Fruit fly (Drosophila melanogaster) whole organism, embryonic: ENCODE measurements around the gene Cad99C.

Experiments
- B-H2 ChIP-seq: fragments of 200-800 bp; sonication (Bioruptor generic); optimal IDR thresholded peaks from 2 replicates; lab custom pipeline; 2018; ENCODE audit warnings: missing biosample characterization, mild to moderate bottlenecking, missing genetic modification characterization
- BEAF-32 ChIP-seq: fragments of 200-800 bp; sonication (Bioruptor generic); optimal IDR thresholded peaks from 3 replicates; lab custom pipeline; 2017; ENCODE audit warnings: missing biosample characterization, missing genetic modification characterization, mild to moderate bottlenecking, moderate library complexity, missing genetic modification reagents
- Blimp-1 ChIP-seq: fragments of 200-800 bp; sonication (Bioruptor generic); optimal IDR thresholded peaks from 3 replicates; lab custom pipeline; 2018; ENCODE audit warnings: missing biosample characterization, missing genetic modification characterization, mild to moderate bottlenecking, moderate library complexity, missing genetic modification reagents
- CG10959 ChIP-seq: fragments of 200-800 bp; sonication (Bioruptor generic); IDR thresholded peaks from 2 replicates; pipeline ENCODE4 v1.3.6; 2022; ENCODE audit warnings: missing biosample characterization, missing genetic modification characterization
- CG10979 ChIP-seq: fragments of 200-800 bp; sonication (Bioruptor generic); optimal IDR thresholded peaks from 2 replicates; lab custom pipeline; 2018; ENCODE audit warnings: missing biosample characterization, mild to moderate bottlenecking, missing genetic modification characterization, moderate library complexity
- CG11456 ChIP-seq: fragments of 200-800 bp; sonication (Bioruptor generic); IDR thresholded peaks from 3 replicates; pipeline ENCODE4 v1.3.6; 2022; ENCODE audit warnings: missing biosample characterization, missing genetic modification characterization
- CG12236 ChIP-seq: fragments of 200-800 bp; sonication (Bioruptor generic); optimal IDR thresholded peaks from 2 replicates; lab custom pipeline; 2016; ENCODE audit warnings: missing biosample characterization, missing genetic modification characterization
- CG12942 ChIP-seq: fragments of 200-800 bp; sonication (Bioruptor generic); optimal IDR thresholded peaks from 3 replicates; lab custom pipeline; 2016; ENCODE audit warnings: missing biosample characterization, missing genetic modification characterization
- CG14710 ChIP-seq: fragments of 200-800 bp; sonication (Bioruptor generic); optimal IDR thresholded peaks from 3 replicates; lab custom pipeline; 2019; ENCODE audit warnings: missing biosample characterization, mild to moderate bottlenecking, missing genetic modification characterization, moderate library complexity
- CG18011 ChIP-seq: fragments of 200-800 bp; sonication (Bioruptor generic); optimal IDR thresholded peaks from 2 replicates; lab custom pipeline; 2017; ENCODE audit warnings: missing biosample characterization, missing genetic modification characterization, mild to moderate bottlenecking, moderate library complexity, missing genotype
- CG32767 ChIP-seq: fragments of 200-800 bp; sonication (Bioruptor generic); IDR thresholded peaks from 2 replicates; pipeline ENCODE4 v1.3.6; 2022; ENCODE audit warnings: missing biosample characterization, missing genetic modification characterization
- CG43689 ChIP-seq: fragments of 200-800 bp; sonication (Bioruptor generic); IDR thresholded peaks from 2 replicates; pipeline ENCODE4 v1.3.6; 2022; ENCODE audit warnings: missing biosample characterization, missing genetic modification characterization
- CG6765 ChIP-seq: fragments of 200-800 bp; sonication (Bioruptor generic); optimal IDR thresholded peaks from 3 replicates; lab custom pipeline; 2017; ENCODE audit warnings: missing biosample characterization, mild to moderate bottlenecking, missing genetic modification characterization
- CG6813 ChIP-seq: fragments of 200-800 bp; sonication (Bioruptor generic); optimal IDR thresholded peaks from 2 replicates; lab custom pipeline; 2017; ENCODE audit warnings: missing biosample characterization, missing genetic modification characterization, mild to moderate bottlenecking, moderate library complexity, missing genetic modification reagents
- CG6854 ChIP-seq: fragments of 200-800 bp; sonication (Bioruptor generic); optimal IDR thresholded peaks from 3 replicates; lab custom pipeline; 2017; ENCODE audit warnings: missing biosample characterization, mild to moderate bottlenecking, missing genetic modification characterization
- CG8388 ChIP-seq: fragments of 200-800 bp; sonication (Bioruptor generic); optimal IDR thresholded peaks from 2 replicates; lab custom pipeline; 2019; ENCODE audit warnings: missing biosample characterization, mild to moderate bottlenecking, missing genetic modification characterization, moderate library complexity
- CG9876 ChIP-seq: fragments of 200-800 bp; sonication (Bioruptor generic); optimal IDR thresholded peaks from 2 replicates; lab custom pipeline; 2016; ENCODE audit warnings: missing biosample characterization, missing genetic modification characterization
- CoRest ChIP-seq: fragments of 200-800 bp; sonication (Bioruptor generic); optimal IDR thresholded peaks from 3 replicates; lab custom pipeline; 2018; ENCODE audit warnings: missing biosample characterization, mild to moderate bottlenecking, missing genetic modification characterization, moderate library complexity
- Dip2 ChIP-seq: fragments of 200-800 bp; sonication (Bioruptor generic); IDR thresholded peaks from 2 replicates; pipeline ENCODE4 v1.3.6; 2022; ENCODE audit warnings: missing biosample characterization, missing genetic modification characterization
- H15 ChIP-seq: fragments of 200-800 bp; sonication (Bioruptor generic); IDR thresholded peaks from 3 replicates; pipeline ENCODE4 v1.3.6; 2022; ENCODE audit warnings: missing biosample characterization, missing genetic modification characterization
- HLH4C ChIP-seq: fragments of 200-800 bp; sonication (Bioruptor generic); IDR thresholded peaks from 3 replicates; pipeline ENCODE4 v1.3.6; 2022; ENCODE audit warnings: missing biosample characterization, missing genetic modification characterization; ENCODE audit not compliant: partially characterized antibody
- HmgZ ChIP-seq: fragments of 200-800 bp; sonication (Bioruptor generic); optimal IDR thresholded peaks from 2 replicates; lab custom pipeline; 2018; ENCODE audit warnings: missing biosample characterization, mild to moderate bottlenecking, missing genetic modification characterization
- Hr3 ChIP-seq: fragments of 200-800 bp; sonication (Bioruptor generic); optimal IDR thresholded peaks from 3 replicates; lab custom pipeline; 2016; ENCODE audit warnings: missing biosample characterization, missing genetic modification characterization
- Hr78 ChIP-seq, 2 experiments: fragments of 200-800 bp in 1 of 2; fragments of >200 bp in 1 of 2; sonication (Bioruptor generic) in 1 of 2; optimal IDR thresholded peaks; 2 replicates each; lab custom pipeline; 2017 to 2019; ENCODE audit warnings: missing biosample characterization in 2 of 2, missing genetic modification characterization in 2 of 2, mild to moderate bottlenecking in 1 of 2, moderate library complexity in 1 of 2
- NfI ChIP-seq: fragments of 200-800 bp; sonication (Bioruptor generic); optimal IDR thresholded peaks from 3 replicates; lab custom pipeline; 2018; ENCODE audit warnings: missing biosample characterization, mild to moderate bottlenecking, missing genetic modification characterization, moderate library complexity
- Oli ChIP-seq: fragments of 200-800 bp; sonication (Bioruptor generic); optimal IDR thresholded peaks from 2 replicates; lab custom pipeline; 2018; ENCODE audit warnings: missing biosample characterization, mild to moderate bottlenecking, missing genetic modification characterization, moderate library complexity
- Poxn ChIP-seq: fragments of 200-800 bp; sonication (Bioruptor generic); IDR thresholded peaks from 2 replicates; pipeline ENCODE4 v1.3.6; 2022; ENCODE audit warnings: missing biosample characterization, missing genetic modification characterization
- bcd ChIP-seq: fragments of 200-800 bp; sonication (Bioruptor generic); optimal IDR thresholded peaks from 2 replicates; lab custom pipeline; 2017; ENCODE audit warnings: missing biosample characterization, mild to moderate bottlenecking, missing genetic modification characterization
- btn ChIP-seq: fragments of 200-800 bp; sonication (Bioruptor generic); optimal IDR thresholded peaks from 2 replicates; lab custom pipeline; 2016; ENCODE audit warnings: missing biosample characterization, missing genetic modification characterization
- ci ChIP-seq: fragments of 200-800 bp; sonication (Bioruptor generic); IDR thresholded peaks from 3 replicates; pipeline ENCODE4 v1.3.6; 2022; ENCODE audit warnings: missing biosample characterization, missing genetic modification characterization
- disco-r ChIP-seq: fragments of 200-800 bp; sonication (Bioruptor generic); optimal IDR thresholded peaks from 2 replicates; lab custom pipeline; 2016; ENCODE audit warnings: missing biosample characterization, missing genetic modification characterization
- esg ChIP-seq: fragments of 200-800 bp; sonication (Bioruptor generic); conservative IDR thresholded peaks from 2 replicates; pipeline ENCODE4 v1.3.6; 2022; ENCODE audit warnings: missing biosample characterization, missing genetic modification characterization
- fd3F ChIP-seq: fragments of 200-800 bp; sonication (Bioruptor generic); optimal IDR thresholded peaks from 2 replicates; lab custom pipeline; 2018; ENCODE audit warnings: missing biosample characterization, mild to moderate bottlenecking, missing genetic modification characterization, moderate library complexity
- hkb ChIP-seq, 2 experiments: fragments of 200-800 bp in 1 of 2; fragments of >200 bp in 1 of 2; sonication (Bioruptor generic) in 1 of 2; IDR thresholded peaks in 1 of 2; optimal IDR thresholded peaks in 1 of 2; 2 replicates each; pipeline versions ENCODE4 v1.3.6 to Lab custom; 2017 to 2022; ENCODE audit warnings: missing biosample characterization in 1 of 2, missing genetic modification characterization in 1 of 2
- insv ChIP-seq, 2 experiments: fragments of 200-800 bp; sonication (Bioruptor generic); optimal IDR thresholded peaks; 3 replicates each; lab custom pipeline; 2016 to 2018; ENCODE audit warnings: missing biosample characterization in 2 of 2, missing genetic modification characterization in 2 of 2
- otp ChIP-seq: fragments of 200-800 bp; sonication (Bioruptor generic); IDR thresholded peaks from 3 replicates; pipeline ENCODE4, ENCODE4 v1.3.6; 2022; ENCODE audit warnings: missing biosample characterization, missing genetic modification characterization
- p53 ChIP-seq: fragments of 200-800 bp; sonication (Bioruptor generic); optimal IDR thresholded peaks from 2 replicates; lab custom pipeline; 2016; ENCODE audit warnings: missing biosample characterization, missing genetic modification characterization
- pan ChIP-seq, 4 experiments: fragments of >200 bp in 3 of 4; fragments of 200-800 bp in 1 of 4; sonication (Bioruptor generic) in 1 of 4; optimal IDR thresholded peaks in 3 of 4; IDR thresholded peaks in 1 of 4; 2 replicates each; pipeline versions ENCODE4 v1.3.6 to Lab custom; 2017 to 2022; ENCODE audit warnings: missing biosample characterization in 2 of 4, missing genetic modification characterization in 2 of 4, mixed read lengths in 1 of 4
- pnt ChIP-seq: fragments of 200-800 bp; sonication (Bioruptor generic); optimal IDR thresholded peaks from 3 replicates; lab custom pipeline; 2016; ENCODE audit warnings: missing biosample characterization, missing genetic modification characterization
- pros ChIP-seq: fragments of 200-800 bp; sonication (Bioruptor generic); optimal IDR thresholded peaks from 3 replicates; lab custom pipeline; 2019; ENCODE audit warnings: missing biosample characterization, mild to moderate bottlenecking, missing genetic modification characterization, moderate library complexity
- pum ChIP-seq: fragments of 200-800 bp; sonication (Bioruptor generic); optimal IDR thresholded peaks from 2 replicates; lab custom pipeline; 2016; ENCODE audit warnings: missing biosample characterization, missing genetic modification characterization
- so ChIP-seq: fragments of 200-800 bp; sonication (Bioruptor generic); IDR thresholded peaks from 3 replicates; pipeline ENCODE4 v1.3.6; 2022; ENCODE audit warnings: missing biosample characterization, missing genetic modification characterization
- tap ChIP-seq: fragments of 200-800 bp; optimal IDR thresholded peaks from 3 replicates; lab custom pipeline; 2019; ENCODE audit warnings: missing biosample characterization, mild to moderate bottlenecking, missing genetic modification characterization, moderate library complexity
- tgo ChIP-seq: fragments of 200-800 bp; sonication (Bioruptor generic); IDR thresholded peaks from 3 replicates; pipeline ENCODE4 v1.3.6; 2022; ENCODE audit warnings: missing biosample characterization, missing genetic modification characterization
- tio ChIP-seq: fragments of 200-800 bp; sonication (Bioruptor generic); optimal IDR thresholded peaks from 2 replicates; lab custom pipeline; 2017; ENCODE audit warnings: missing biosample characterization, missing genetic modification characterization, inconsistent platforms
- trh ChIP-seq: fragments of 200-800 bp; sonication (Bioruptor generic); optimal IDR thresholded peaks from 2 replicates; lab custom pipeline; 2016; ENCODE audit warnings: missing biosample characterization, missing genetic modification characterization
- wek ChIP-seq: fragments of 200-800 bp; sonication (Bioruptor generic); optimal IDR thresholded peaks from 3 replicates; lab custom pipeline; 2018; ENCODE audit warnings: missing biosample characterization, mild to moderate bottlenecking, missing genetic modification characterization, moderate library complexity
- zen ChIP-seq: fragments of 200-800 bp; sonication (Bioruptor generic); optimal IDR thresholded peaks from 3 replicates; lab custom pipeline; 2018; ENCODE audit warnings: missing biosample characterization, mild to moderate bottlenecking, missing genetic modification characterization, moderate library complexity

The Cad99C gene

dm6 chr3R:29802753-29803313 lies 38.6 kb upstream of the Cad99C start, which contains the start of the genes Etfb and CG7789 (continued):
- TF ChIP-seq p53 (no peak), CG9876 (GFP tag; lab: Kevin White, UChicago) (peak; percentile 37), H15 (GFP tag; lab: Robert Waterston, UW) (peak; percentile 61; the same call in 2 of the 3 replicates), tgo (GFP tag; lab: Robert Waterston, UW) (peak; percentile 66), Hr3 (peak; percentile 74), so (GFP tag; lab: Robert Waterston, UW) (0 out of 3 replicates have a peak, but pooled peaks have one; percentile 8), fd3F (GFP tag; lab: Kevin White, UChicago) (peak; percentile 63), insv (GFP tag; optimal IDR thresholded peaks at IDR 0.05; lab: Kevin White, UChicago) (peak in 1 of 2 experiments; percentile 61), BEAF-32 (GFP tag; lab: Kevin White, UChicago) (peak; percentile 92), ci (GFP tag; lab: Robert Waterston, UW) (peak; percentile 88), CG12236 (GFP tag; lab: Kevin White, UChicago) (peak; percentile 34), disco-r (peak; percentile 44), HLH4C (GFP tag; lab: Robert Waterston, UW) (peak; percentile 65), CG6854 (GFP tag; lab: Kevin White, UChicago) (peak; percentile 0), CG10959 (GFP tag; lab: Robert Waterston, UW) (no peak), esg (GFP tag; lab: Robert Waterston, UW) (peak; percentile 55; the same call in 1 of the 2 replicates), CG11456 (peak; percentile 85), CG6813 (GFP tag; lab: Kevin White, UChicago) (no peak), Dip2 (peak; percentile 29; the same call in 1 of the 2 replicates), btn (GFP tag; lab: Kevin White, UChicago) (peak; percentile 31), hkb (optimal IDR thresholded peaks at IDR 0.05; lab: Kevin White, UChicago) (peak; percentile 58), hkb (GFP tag; IDR thresholded peaks at IDR 0.05; lab: Robert Waterston, UW) (peak; percentile 81), trh (peak; percentile 57), HmgZ (tag; lab: Kevin White, UChicago) (peak; percentile 92), CG43689 (0 out of 2 replicates have a peak, but pooled peaks have one; percentile 36), Hr78 (GFP tag; optimal IDR thresholded peaks at IDR 0.05; lab: Kevin White, UChicago) (no peak), zen (tag; lab: Kevin White, UChicago) (no peak), otp (GFP tag; lab: Robert Waterston, UW) (peak; percentile 61; the same call in 2 of the 3 replicates), CG18011 (GFP tag; lab: Kevin White, UChicago) (peak; percentile 42), pan (optimal IDR thresholded peaks at IDR 0.05; lab: Kevin White, UChicago) (no peak), pan (GFP tag; optimal IDR thresholded peaks at IDR 0.05 in 1 of 2, IDR thresholded peaks at IDR 0.05 in 1 of 2) (peak in 1 of 2 experiments; percentile 84), Poxn (GFP tag; lab: Robert Waterston, UW) (peak; percentile 40; the same call in 1 of the 2 replicates), Blimp-1 (GFP tag; lab: Kevin White, UChicago) (no peak), CG10979 (peak; percentile 34), tio (GFP tag; lab: Kevin White, UChicago) (no peak), wek (GFP tag; lab: Kevin White, UChicago) (peak; percentile 5), pnt (GFP tag; lab: Kevin White, UChicago) (peak; percentile 55), CG6765 (GFP tag; lab: Kevin White, UChicago) (peak; percentile 57), pros (GFP tag; lab: Kevin White, UChicago) (no peak), tap (tag; lab: Kevin White, UChicago) (no peak), bcd (GFP tag; lab: Kevin White, UChicago) (peak; percentile 70), Oli (tag; lab: Kevin White, UChicago) (peak; percentile 62), CG32767 (GFP tag; lab: Robert Waterston, UW) (peak; percentile 54; the same call in 1 of the 2 replicates), CG12942 (peak; percentile 59), pum (GFP tag; lab: Kevin White, UChicago) (peak; percentile 57), CG8388 (GFP tag; lab: Kevin White, UChicago) (peak; percentile 52), NfI (peak; percentile 86), CG14710 (tag; lab: Kevin White, UChicago) (peak; percentile 61), CoRest (tag; lab: Kevin White, UChicago) (peak; percentile 80), B-H2 (no peak)
